Fruit fly (Drosophila melanogaster): Measurements from ENCODE around the gene eEF1gamma.

- no peak for TF ChIP-seq psq (optimal IDR thresholded peaks at IDR 0.05)
- no peak for TF ChIP-seq h (optimal IDR thresholded peaks at IDR 0.05)
- TF ChIP-seq ttk (optimal IDR thresholded peaks at IDR 0.05), result no peak
- TF ChIP-seq Sin3A (optimal IDR thresholded peaks at IDR 0.05), result no peak
- no peak for TF ChIP-seq insv (optimal IDR thresholded peaks at IDR 0.05)
These were observed 4.1 kb upstream of the eEF1gamma start for dm6 chr3R:29215652-29216483.
